Fruit fly (Drosophila melanogaster) whole organism, embryonic: ENCODE measurements around the gene CG10660.

Source experiments
- CG10209 ChIP-seq: fragments of 200-800 bp; sonication (Bioruptor generic); optimal IDR thresholded peaks from 3 replicates; lab custom pipeline; 2017; ENCODE audit warnings: missing biosample characterization, mild to moderate bottlenecking, missing genetic modification characterization, missing genetic modification reagents
- CG10565 ChIP-seq: fragments of 200-800 bp; sonication (Bioruptor generic); optimal IDR thresholded peaks from 3 replicates; lab custom pipeline; 2016; ENCODE audit warnings: missing biosample characterization, mild to moderate bottlenecking, missing genetic modification characterization
- CG11456 ChIP-seq: fragments of 200-800 bp; sonication (Bioruptor generic); IDR thresholded peaks from 3 replicates; pipeline ENCODE4 v1.3.6; 2022; ENCODE audit warnings: missing biosample characterization, missing genetic modification characterization
- CG11723 ChIP-seq: fragments of 200-800 bp; sonication (Bioruptor generic); optimal IDR thresholded peaks from 2 replicates; lab custom pipeline; 2017; ENCODE audit warnings: missing biosample characterization, mild to moderate bottlenecking, missing genetic modification characterization
- CG12071 ChIP-seq: fragments of 200-800 bp; sonication (Bioruptor generic); optimal IDR thresholded peaks from 3 replicates; lab custom pipeline; 2018; ENCODE audit warnings: missing biosample characterization, mild to moderate bottlenecking, missing genetic modification characterization
- CG12769 ChIP-seq: fragments of 200-800 bp; sonication (Bioruptor generic); optimal IDR thresholded peaks from 2 replicates; lab custom pipeline; 2019; ENCODE audit warnings: missing biosample characterization, mild to moderate bottlenecking, missing genetic modification characterization, moderate library complexity
- CG13424 ChIP-seq: fragments of 200-800 bp; sonication (Bioruptor generic); optimal IDR thresholded peaks from 2 replicates; lab custom pipeline; 2019; ENCODE audit warnings: missing biosample characterization, mild to moderate bottlenecking, missing genetic modification characterization, moderate library complexity
- CG15011 ChIP-seq: fragments of 200-800 bp; sonication (Bioruptor generic); optimal IDR thresholded peaks from 3 replicates; lab custom pipeline; 2018; ENCODE audit warnings: missing biosample characterization, mild to moderate bottlenecking, missing genetic modification characterization
- CG15269 ChIP-seq: fragments of 200-800 bp; sonication (Bioruptor generic); optimal IDR thresholded peaks from 2 replicates; lab custom pipeline; 2018; ENCODE audit warnings: missing biosample characterization, mild to moderate bottlenecking, missing genetic modification characterization, moderate library complexity
- CG17328 ChIP-seq: fragments of 200-800 bp; sonication (Bioruptor generic); IDR thresholded peaks from 2 replicates; pipeline ENCODE4 v1.3.6; 2022; ENCODE audit warnings: missing biosample characterization, missing genetic modification characterization
- CG2129 ChIP-seq: fragments of 200-800 bp; sonication (Bioruptor generic); IDR thresholded peaks from 2 replicates; pipeline ENCODE4 v1.3.6; 2022; ENCODE audit warnings: missing biosample characterization, missing genetic modification characterization; ENCODE audit not compliant: partially characterized antibody
- CG31365 ChIP-seq: fragments of 200-800 bp; sonication (Bioruptor generic); optimal IDR thresholded peaks from 2 replicates; lab custom pipeline; 2018; ENCODE audit warnings: missing biosample characterization, mild to moderate bottlenecking, missing genetic modification characterization
- CG4282 ChIP-seq: fragments of 200-800 bp; sonication (Bioruptor generic); optimal IDR thresholded peaks from 2 replicates; lab custom pipeline; 2016; ENCODE audit warnings: missing biosample characterization, missing genetic modification characterization
- CG7271 ChIP-seq: fragments of 200-800 bp; sonication (Bioruptor generic); optimal IDR thresholded peaks from 2 replicates; lab custom pipeline; 2018; ENCODE audit warnings: missing biosample characterization, mild to moderate bottlenecking, missing genetic modification characterization, moderate library complexity
- CG7963 ChIP-seq: fragments of 200-800 bp; sonication (Bioruptor generic); IDR thresholded peaks from 3 replicates; pipeline ENCODE4 v1.3.6; 2022; ENCODE audit warnings: missing biosample characterization, missing genetic modification characterization; ENCODE audit not compliant: partially characterized antibody
- CG9215 ChIP-seq: fragments of 200-800 bp; sonication (Bioruptor generic); IDR thresholded peaks from 2 replicates; pipeline ENCODE4 v1.3.6; 2022; ENCODE audit warnings: missing biosample characterization, missing genetic modification characterization
- CG9817 ChIP-seq: fragments of 200-800 bp; sonication (Bioruptor generic); optimal IDR thresholded peaks from 2 replicates; lab custom pipeline; 2018; ENCODE audit warnings: missing biosample characterization, mild to moderate bottlenecking, missing genetic modification characterization, moderate library complexity
- CG9876 ChIP-seq: fragments of 200-800 bp; sonication (Bioruptor generic); optimal IDR thresholded peaks from 2 replicates; lab custom pipeline; 2016; ENCODE audit warnings: missing biosample characterization, missing genetic modification characterization
- Camta ChIP-seq: fragments of 200-800 bp; sonication (Bioruptor generic); optimal IDR thresholded peaks from 2 replicates; lab custom pipeline; 2016; ENCODE audit warnings: missing biosample characterization, missing genetic modification characterization
- Chrac-16 ChIP-seq: fragments of 200-800 bp; sonication (Bioruptor generic); optimal IDR thresholded peaks from 3 replicates; lab custom pipeline; 2016; ENCODE audit warnings: missing biosample characterization, missing genetic modification characterization
- Deaf1 ChIP-seq: fragments of 200-800 bp; optimal IDR thresholded peaks from 3 replicates; lab custom pipeline; 2019; ENCODE audit warnings: missing biosample characterization, mild to moderate bottlenecking, missing genetic modification characterization, moderate library complexity
- Doc3 ChIP-seq: fragments of 200-800 bp; sonication (Bioruptor generic); IDR thresholded peaks from 3 replicates; pipeline ENCODE4 v1.3.6; 2022; ENCODE audit warnings: missing biosample characterization, missing genetic modification characterization; ENCODE audit not compliant: partially characterized antibody
- H15 ChIP-seq: fragments of 200-800 bp; sonication (Bioruptor generic); IDR thresholded peaks from 3 replicates; pipeline ENCODE4 v1.3.6; 2022; ENCODE audit warnings: missing biosample characterization, missing genetic modification characterization
- HmgD ChIP-seq: fragments of 200-800 bp; sonication (Bioruptor generic); optimal IDR thresholded peaks from 3 replicates; lab custom pipeline; 2016; ENCODE audit warnings: missing biosample characterization, missing genetic modification characterization
- HmgZ ChIP-seq: fragments of 200-800 bp; sonication (Bioruptor generic); optimal IDR thresholded peaks from 2 replicates; lab custom pipeline; 2018; ENCODE audit warnings: missing biosample characterization, mild to moderate bottlenecking, missing genetic modification characterization
- Lpt ChIP-seq: fragments of >200 bp; optimal IDR thresholded peaks from 2 replicates; lab custom pipeline; 2018; ENCODE audit warnings: missing biosample characterization, missing genetic modification characterization
- MBD-R2 ChIP-seq: fragments of 200-800 bp; sonication (Bioruptor generic); IDR thresholded peaks from 2 replicates; pipeline ENCODE4 v1.3.6; 2022; ENCODE audit warnings: missing biosample characterization, missing genetic modification characterization
- Max ChIP-seq: fragments of 200-800 bp; sonication (Bioruptor generic); optimal IDR thresholded peaks from 2 replicates; lab custom pipeline; 2016; ENCODE audit warnings: missing biosample characterization, mild to moderate bottlenecking, missing genetic modification characterization
- Mes4 ChIP-seq: fragments of 200-800 bp; sonication (Bioruptor generic); optimal IDR thresholded peaks from 2 replicates; lab custom pipeline; 2016; ENCODE audit warnings: missing biosample characterization, missing genetic modification characterization
- Mrtf ChIP-seq: fragments of 200-800 bp; sonication (Bioruptor generic); IDR thresholded peaks from 3 replicates; pipeline ENCODE4 v1.3.6; 2022; ENCODE audit warnings: missing biosample characterization, missing genetic modification characterization
- Xrp1 ChIP-seq: fragments of 200-800 bp; sonication (Bioruptor generic); IDR thresholded peaks from 2 replicates; pipeline ENCODE4 v1.3.6; 2022; ENCODE audit warnings: missing biosample characterization, missing genetic modification characterization
- ab ChIP-seq: fragments of 200-800 bp; sonication (Bioruptor generic); optimal IDR thresholded peaks from 2 replicates; lab custom pipeline; 2016; ENCODE audit warnings: missing biosample characterization, missing genetic modification characterization
- crc ChIP-seq: fragments of 200-800 bp; sonication (Bioruptor generic); optimal IDR thresholded peaks from 2 replicates; lab custom pipeline; 2016; ENCODE audit warnings: missing biosample characterization, missing genetic modification characterization
- dimm ChIP-seq: fragments of 200-800 bp; sonication (Bioruptor generic); IDR thresholded peaks from 2 replicates; pipeline ENCODE4 v1.3.6; 2022; ENCODE audit warnings: missing biosample characterization, missing genetic modification characterization
- dmrt11E ChIP-seq: fragments of 200-800 bp; sonication (Bioruptor generic); optimal IDR thresholded peaks from 3 replicates; lab custom pipeline; 2018; ENCODE audit warnings: missing biosample characterization, mild to moderate bottlenecking, missing genetic modification characterization, moderate library complexity
- eve ChIP-seq, 2 experiments: fragments of >200 bp; optimal IDR thresholded peaks; 2 replicates each; lab custom pipeline; 2017; ENCODE audit warnings: missing biosample characterization in 2 of 2, missing genetic modification characterization in 2 of 2
- ham ChIP-seq: fragments of 200-800 bp; sonication (Bioruptor generic); IDR thresholded peaks from 2 replicates; pipeline ENCODE4 v1.3.6; 2022; ENCODE audit warnings: missing biosample characterization, missing genetic modification characterization
- hb ChIP-seq: fragments of 200-800 bp; sonication (Bioruptor generic); IDR thresholded peaks from 3 replicates; pipeline ENCODE4 v1.3.6; 2022; ENCODE audit warnings: missing biosample characterization, missing genetic modification characterization; ENCODE audit not compliant: partially characterized antibody
- hkb ChIP-seq, 2 experiments: fragments of 200-800 bp in 1 of 2; fragments of >200 bp in 1 of 2; sonication (Bioruptor generic) in 1 of 2; IDR thresholded peaks in 1 of 2; optimal IDR thresholded peaks in 1 of 2; 2 replicates each; pipeline versions ENCODE4 v1.3.6 to Lab custom; 2017 to 2022; ENCODE audit warnings: missing biosample characterization in 1 of 2, missing genetic modification characterization in 1 of 2
- nerfin-2 ChIP-seq: fragments of 200-800 bp; sonication (Bioruptor generic); IDR thresholded peaks from 2 replicates; pipeline ENCODE4 v1.3.6; 2022; ENCODE audit warnings: missing biosample characterization, missing genetic modification characterization; ENCODE audit not compliant: partially characterized antibody
- nom ChIP-seq: fragments of 200-800 bp; sonication (Bioruptor generic); optimal IDR thresholded peaks from 2 replicates; lab custom pipeline; 2017; ENCODE audit warnings: missing biosample characterization, missing genetic modification characterization, mild to moderate bottlenecking, moderate library complexity, missing genetic modification reagents
- pfk ChIP-seq: fragments of 200-800 bp; sonication (Bioruptor generic); optimal IDR thresholded peaks from 2 replicates; lab custom pipeline; 2018; ENCODE audit warnings: missing biosample characterization, mild to moderate bottlenecking, missing genetic modification characterization, moderate library complexity
- psq ChIP-seq: fragments of 200-800 bp; sonication (Bioruptor generic); optimal IDR thresholded peaks from 2 replicates; lab custom pipeline; 2017; ENCODE audit warnings: missing biosample characterization, missing genetic modification characterization
- sc ChIP-seq, 3 experiments: fragments of >200 bp in 2 of 3; fragments of 200-800 bp in 1 of 3; sonication (Bioruptor generic) in 1 of 3; optimal IDR thresholded peaks; 2 replicates in 2 of 3; 3 replicates in 1 of 3; lab custom pipeline; 2017; ENCODE audit warnings: mild to moderate bottlenecking in 1 of 3, missing biosample characterization in 1 of 3, missing genetic modification characterization in 1 of 3, missing genetic modification reagents in 1 of 3
- scrt ChIP-seq: fragments of 200-800 bp; sonication (Bioruptor generic); optimal IDR thresholded peaks from 2 replicates; lab custom pipeline; 2018; ENCODE audit warnings: missing biosample characterization, mild to moderate bottlenecking, missing genetic modification characterization, moderate library complexity
- sima ChIP-seq: fragments of 200-800 bp; sonication (Bioruptor generic); optimal IDR thresholded peaks from 2 replicates; lab custom pipeline; 2016; ENCODE audit warnings: missing biosample characterization, missing genetic modification characterization
- sob ChIP-seq: fragments of 200-800 bp; sonication (Bioruptor generic); IDR thresholded peaks from 2 replicates; pipeline ENCODE4 v1.3.6; 2022; ENCODE audit warnings: missing biosample characterization, missing genetic modification characterization
- tgo ChIP-seq: fragments of 200-800 bp; sonication (Bioruptor generic); IDR thresholded peaks from 3 replicates; pipeline ENCODE4 v1.3.6; 2022; ENCODE audit warnings: missing biosample characterization, missing genetic modification characterization
- wek ChIP-seq: fragments of 200-800 bp; sonication (Bioruptor generic); optimal IDR thresholded peaks from 3 replicates; lab custom pipeline; 2018; ENCODE audit warnings: missing biosample characterization, mild to moderate bottlenecking, missing genetic modification characterization, moderate library complexity

CG10660 gene

DNA sequence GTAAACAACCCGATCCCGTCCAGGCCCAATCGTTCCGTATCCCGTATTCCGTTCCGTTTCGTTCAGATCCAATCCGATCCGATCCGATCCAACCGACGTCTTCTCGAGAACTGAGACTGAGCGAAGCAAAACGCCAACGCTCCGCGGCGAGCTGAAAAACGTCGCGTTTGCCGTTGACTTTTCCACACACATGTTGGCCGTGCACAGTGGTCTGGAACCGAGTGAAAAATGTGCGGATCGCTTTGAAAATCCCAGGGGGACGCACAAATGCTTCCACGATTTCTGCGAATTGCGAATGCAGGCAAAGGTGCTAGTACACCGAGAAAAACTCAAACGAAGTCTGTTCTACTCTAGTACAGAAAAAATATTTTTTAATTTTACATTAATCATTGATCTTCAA is 5.5 kb downstream of the CG10660 start, which contains the start of gene CG10663 (continued):
- TF ChIP-seq Mrtf (GFP tag; lab: Robert Waterston, UW) (no peak), Deaf1 (tag; lab: Kevin White, UChicago) (peak; percentile 81), CG9215 (no peak), CG31365 (tag; lab: Kevin White, UChicago) (no peak), CG17328 (no peak), CG9876 (GFP tag; lab: Kevin White, UChicago) (no peak), Lpt (GFP tag; lab: Kevin White, UChicago) (no peak), CG2129 (no peak), Xrp1 (0 out of 2 replicates have a peak, but pooled peaks have one; percentile 22), CG15269 (peak; percentile 8), ham (GFP tag; lab: Robert Waterston, UW) (no peak), tgo (GFP tag; lab: Robert Waterston, UW) (no peak; the same call in 2 of the 3 replicates), CG10565 (GFP tag; lab: Kevin White, UChicago) (no peak), nerfin-2 (GFP tag; lab: Robert Waterston, UW) (peak; percentile 45; the same call in 1 of the 2 replicates), scrt (GFP tag; lab: Kevin White, UChicago) (no peak), sima (GFP tag; lab: Kevin White, UChicago) (no peak), hkb (optimal IDR thresholded peaks at IDR 0.05; lab: Kevin White, UChicago) (no peak), hkb (GFP tag; IDR thresholded peaks at IDR 0.05; lab: Robert Waterston, UW) (0 out of 2 replicates have a peak, but pooled peaks have one; percentile 15), Doc3 (GFP tag; lab: Robert Waterston, UW) (0 out of 3 replicates have a peak, but pooled peaks have one; percentile 33), CG15011 (GFP tag; lab: Kevin White, UChicago) (no peak), crc (GFP tag; lab: Kevin White, UChicago) (no peak), CG7271 (tag; lab: Kevin White, UChicago) (no peak), wek (GFP tag; lab: Kevin White, UChicago) (no peak), H15 (GFP tag; lab: Robert Waterston, UW) (0 out of 3 replicates have a peak, but pooled peaks have one; percentile 30), CG10209 (GFP tag; lab: Kevin White, UChicago) (no peak), hb (GFP tag; lab: Robert Waterston, UW) (peak; percentile 51; the same call in 1 of the 3 replicates), Chrac-16 (peak; percentile 6), CG9817 (tag; lab: Kevin White, UChicago) (no peak), dimm (GFP tag; lab: Robert Waterston, UW) (no peak), CG7963 (GFP tag; lab: Robert Waterston, UW) (peak; percentile 53; the same call in 2 of the 3 replicates), sc (optimal IDR thresholded peaks at IDR 0.05; lab: Kevin White, UChicago) (no peak), sc (GFP tag; optimal IDR thresholded peaks at IDR 0.05; lab: Kevin White, UChicago) (no peak), ab (no peak), pfk (peak; percentile 94), CG13424 (no peak), CG4282 (GFP tag; lab: Kevin White, UChicago) (peak; percentile 83), nom (GFP tag; lab: Kevin White, UChicago) (no peak), CG11456 (GFP tag; lab: Robert Waterston, UW) (no peak), Max (GFP tag; lab: Kevin White, UChicago) (peak; percentile 10), MBD-R2 (GFP tag; lab: Robert Waterston, UW) (0 out of 2 replicates have a peak, but pooled peaks have one; percentile 10), dmrt11E (no peak), CG12769 (tag; lab: Kevin White, UChicago) (peak; percentile 88), HmgD (GFP tag; lab: Kevin White, UChicago) (no peak), CG12071 (GFP tag; lab: Kevin White, UChicago) (peak; percentile 0), sob (0 out of 2 replicates have a peak, but pooled peaks have one; percentile 18), psq (GFP tag; lab: Kevin White, UChicago) (no peak), HmgZ (tag; lab: Kevin White, UChicago) (no peak), Camta (no peak), eve (GFP tag; optimal IDR thresholded peaks at IDR 0.05; lab: Kevin White, UChicago) (no peak), Mes4 (GFP tag; lab: Kevin White, UChicago) (no peak), CG11723 (peak; percentile 33)
